Fruit fly (Drosophila melanogaster): ENCODE data around the gene pn.
A peak's percentile ranks its signal among the peaks of the same experiment; 100 is the strongest.

The pn gene

dm6 chrX:2137587-2138341 is 43.2 kb upstream of the pn start (continued):
- TF ChIP-seq Eip93F (GFP tag; optimal IDR thresholded peaks at IDR 0.05) = peak; percentile 97
- peak; percentile 97 for TF ChIP-seq CG8319 (GFP tag; optimal IDR thresholded peaks at IDR 0.05)
- TF ChIP-seq CG7368 (GFP tag; optimal IDR thresholded peaks at IDR 0.05) = peak; percentile 95
- peak; percentile 98 for TF ChIP-seq Lpt (GFP tag; optimal IDR thresholded peaks at IDR 0.05)
- TF ChIP-seq Eip78C (GFP tag) = peak; percentile 99
- peak; percentile 97 for TF ChIP-seq Sox102F (GFP tag; optimal IDR thresholded peaks at IDR 0.05)
- peak; percentile 94 for TF ChIP-seq cyc (GFP tag; optimal IDR thresholded peaks at IDR 0.05)
- peak; percentile 97 for TF ChIP-seq CG1621 (tag; optimal IDR thresholded peaks at IDR 0.05)
- TF ChIP-seq CG34406 (GFP tag; optimal IDR thresholded peaks at IDR 0.05) = peak; percentile 99
- peak; percentile 98 for TF ChIP-seq CG6808 (GFP tag; optimal IDR thresholded peaks at IDR 0.05)
- TF ChIP-seq CG15336 (GFP tag; IDR thresholded peaks at IDR 0.05) = peak; percentile 100
- TF ChIP-seq Blimp-1 (GFP tag; optimal IDR thresholded peaks at IDR 0.05) = peak; percentile 92
- TF ChIP-seq CG6792 (GFP tag; optimal IDR thresholded peaks at IDR 0.05) = peak; percentile 97
- peak; percentile 98 for TF ChIP-seq CG3919 (GFP tag; optimal IDR thresholded peaks at IDR 0.05)
- TF ChIP-seq pdm3 (GFP tag; optimal IDR thresholded peaks at IDR 0.05) = peak; percentile 98
- peak; percentile 97 for TF ChIP-seq svp (GFP tag)
- peak; percentile 97 for TF ChIP-seq dsx (GFP tag; optimal IDR thresholded peaks at IDR 0.05; ENCODE audit: poor library complexity, severe bottlenecking)
- peak; percentile 98 for TF ChIP-seq CG11294 (GFP tag; IDR thresholded peaks at IDR 0.05)
- peak; percentile 97 for TF ChIP-seq Eip75B (GFP tag; optimal IDR thresholded peaks at IDR 0.05)
- TF ChIP-seq CG10669 (GFP tag; optimal IDR thresholded peaks at IDR 0.05) = peak; percentile 99
- TF ChIP-seq achi (GFP tag; optimal IDR thresholded peaks at IDR 0.05) = peak; percentile 98
- TF ChIP-seq CG32006 (GFP tag; optimal IDR thresholded peaks at IDR 0.05) = peak; percentile 97
- TF ChIP-seq Smox (GFP tag; optimal IDR thresholded peaks at IDR 0.05) = peak; percentile 97

dm6 chrX:2138342-2138416 is 42.8 kb upstream of the pn start, which contains the start of gene ph-p:
Gene ph-p (minus strand): TSS chrX:2138371.
- TF ChIP-seq OdsH (GFP tag; optimal IDR thresholded peaks at IDR 0.05) (no peak), lz (GFP tag; optimal IDR thresholded peaks at IDR 0.05) (no peak), Eip78C (GFP tag) (no peak), CG7368 (GFP tag; optimal IDR thresholded peaks at IDR 0.05) (no peak), salr (GFP tag; optimal IDR thresholded peaks at IDR 0.05) (no peak), Hr4 (GFP tag; optimal IDR thresholded peaks at IDR 0.05) (no peak)

DNA sequence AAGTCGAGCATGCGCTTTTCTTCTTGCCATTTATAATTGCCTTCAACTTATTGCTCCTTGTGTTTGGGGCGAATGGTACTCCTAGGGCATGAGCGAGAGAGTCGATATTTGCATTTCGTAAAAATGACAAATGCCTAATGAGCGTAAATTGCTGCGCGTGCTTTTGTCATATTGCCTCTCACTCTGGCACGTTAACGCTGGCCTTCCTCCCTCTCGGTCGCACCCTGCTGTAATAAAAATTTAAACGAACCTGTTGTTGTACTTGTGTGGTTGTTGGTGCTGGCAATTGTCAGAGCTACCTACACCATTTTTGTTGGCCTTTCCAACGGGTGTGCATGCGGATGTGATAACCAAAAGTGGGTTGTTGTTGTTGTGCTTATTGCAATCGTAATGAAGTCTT is 42.6 kb upstream of the pn start:
- peak; percentile 18 for TF ChIP-seq Eip78C (GFP tag)
- TF ChIP-seq CG11902 (GFP tag; optimal IDR thresholded peaks at IDR 0.05) = no peak
- TF ChIP-seq Hr39 (GFP tag; optimal IDR thresholded peaks at IDR 0.05) = no peak
- TF ChIP-seq Lpt (GFP tag; optimal IDR thresholded peaks at IDR 0.05) = no peak
- peak; percentile 4 for TF ChIP-seq fkh (GFP tag; optimal IDR thresholded peaks at IDR 0.05)
- no peak for TF ChIP-seq CG3032 (tag; optimal IDR thresholded peaks at IDR 0.05)
- TF ChIP-seq pdm3 (GFP tag; optimal IDR thresholded peaks at IDR 0.05) = no peak
- TF ChIP-seq Smox (GFP tag; optimal IDR thresholded peaks at IDR 0.05) = no peak
- TF ChIP-seq CG8319 (GFP tag; optimal IDR thresholded peaks at IDR 0.05) = no peak
- TF ChIP-seq CG6808 (GFP tag; optimal IDR thresholded peaks at IDR 0.05) = no peak

- TF ChIP-seq net (GFP tag; optimal IDR thresholded peaks at IDR 0.05) (no peak), eg (GFP tag; IDR thresholded peaks at IDR 0.05) (no peak), CG8119 (GFP tag; IDR thresholded peaks at IDR 0.05) (no peak), CG11902 (GFP tag; optimal IDR thresholded peaks at IDR 0.05) (no peak), CG3032 (tag; optimal IDR thresholded peaks at IDR 0.05) (no peak), achi (GFP tag; optimal IDR thresholded peaks at IDR 0.05) (no peak), CG3919 (GFP tag; optimal IDR thresholded peaks at IDR 0.05) (no peak), CG11294 (GFP tag; IDR thresholded peaks at IDR 0.05) (no peak), Sox102F (GFP tag; optimal IDR thresholded peaks at IDR 0.05) (no peak), Gug (GFP tag; IDR thresholded peaks at IDR 0.05) (no peak), CG34406 (GFP tag; optimal IDR thresholded peaks at IDR 0.05) (no peak), OdsH (GFP tag; optimal IDR thresholded peaks at IDR 0.05) (no peak), CG10669 (GFP tag; optimal IDR thresholded peaks at IDR 0.05) (no peak), CG9139 (GFP tag; optimal IDR thresholded peaks at IDR 0.05) (no peak), CG7368 (GFP tag; optimal IDR thresholded peaks at IDR 0.05) (no peak)
Measured at dm6 chrX:2139610-2140009, 41.4 kb upstream of the pn start.

Data from whole organism, prepupa.